Worm (Caenorhabditis elegans): ENCODE measurements around the gene sre-37.

sre-37 gene

DNA sequence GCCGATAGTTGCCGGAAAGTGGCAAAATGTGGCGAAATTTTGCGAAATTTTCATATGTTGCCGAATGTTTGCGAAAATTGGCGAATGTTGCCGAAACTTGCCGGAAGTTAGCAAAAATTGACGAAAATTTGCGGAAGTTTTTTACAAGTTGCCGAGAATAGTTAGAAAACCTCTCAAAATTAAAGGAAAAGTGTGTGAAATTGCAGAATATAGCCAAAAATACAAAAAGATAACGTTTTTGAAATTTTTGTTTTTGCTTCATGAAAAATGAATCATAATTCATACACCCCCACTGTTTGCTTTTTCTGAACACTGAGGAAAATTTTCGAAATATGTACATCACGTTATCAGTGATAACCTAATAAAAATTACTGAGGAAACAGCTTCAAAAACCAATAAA is 16.0 kb downstream of the sre-37 start:
- no peak for TF ChIP-seq lin-32 (GFP tag; optimal IDR thresholded peaks at IDR 0.05)

DNA sequence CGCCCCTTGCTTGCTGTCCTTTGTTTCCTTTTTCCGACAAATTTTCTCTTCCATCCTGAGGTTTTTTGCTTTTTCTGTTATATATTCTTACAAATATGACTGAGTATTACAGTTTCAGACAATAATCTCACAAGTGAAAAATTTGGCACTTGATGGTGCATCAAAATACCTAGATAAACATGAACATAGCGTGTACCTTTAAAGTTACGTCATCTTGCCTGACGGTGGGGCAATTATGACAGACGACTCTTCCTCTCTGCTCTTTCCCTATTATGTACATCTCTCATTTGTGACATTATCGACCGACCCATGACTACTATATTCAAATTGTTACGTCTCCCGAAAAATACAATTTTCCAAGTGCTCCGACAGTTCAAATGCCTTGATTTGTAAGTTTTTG is 17.0 kb downstream of the sre-37 start, which contains the start of gene fbxb-102:
TSS of gene fbxb-102 (plus strand) at position 301 of the 400 bp plus-strand sequence.
- TF ChIP-seq mls-2 (tag; optimal IDR thresholded peaks at IDR 0.05) (no peak), unc-120 (tag; optimal IDR thresholded peaks at IDR 0.05; ENCODE audit: poor library complexity, severe bottlenecking) (no peak), zip-8 (tag; optimal IDR thresholded peaks at IDR 0.05) (peak; percentile 44)

DNA sequence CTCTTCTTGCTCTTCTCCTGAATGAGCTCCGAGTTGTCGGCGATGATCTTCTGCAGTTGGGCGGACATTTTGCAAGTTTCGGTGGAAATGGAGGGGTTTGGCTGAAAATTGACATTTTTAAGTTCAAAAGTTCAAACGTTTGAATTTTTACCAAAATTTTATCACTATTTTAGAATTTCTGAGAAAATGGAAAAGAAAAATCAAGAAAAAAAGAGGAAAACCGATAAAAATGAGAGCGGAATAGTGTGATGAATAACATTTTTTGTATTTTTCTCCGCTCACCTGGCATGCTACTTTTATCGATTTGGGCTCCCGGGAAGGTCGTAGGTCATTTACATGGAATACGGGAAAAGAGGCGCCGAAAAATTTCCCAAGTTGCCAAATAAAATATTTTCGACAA is 19.4 kb downstream of the sre-37 start, which contains the start of gene F15A4.10:
TSS of gene F15A4.10 (minus strand) at position 101 of the 400 bp plus-strand sequence.
- TF ChIP-seq lin-32 (GFP tag; optimal IDR thresholded peaks at IDR 0.05), result no peak
- TF ChIP-seq ham-2 (GFP tag; optimal IDR thresholded peaks at IDR 0.05), result no peak
- TF ChIP-seq nhr-12 (tag; optimal IDR thresholded peaks at IDR 0.05), result no peak
- TF ChIP-seq cnd-1 (tag; optimal IDR thresholded peaks at IDR 0.05), result no peak

DNA sequence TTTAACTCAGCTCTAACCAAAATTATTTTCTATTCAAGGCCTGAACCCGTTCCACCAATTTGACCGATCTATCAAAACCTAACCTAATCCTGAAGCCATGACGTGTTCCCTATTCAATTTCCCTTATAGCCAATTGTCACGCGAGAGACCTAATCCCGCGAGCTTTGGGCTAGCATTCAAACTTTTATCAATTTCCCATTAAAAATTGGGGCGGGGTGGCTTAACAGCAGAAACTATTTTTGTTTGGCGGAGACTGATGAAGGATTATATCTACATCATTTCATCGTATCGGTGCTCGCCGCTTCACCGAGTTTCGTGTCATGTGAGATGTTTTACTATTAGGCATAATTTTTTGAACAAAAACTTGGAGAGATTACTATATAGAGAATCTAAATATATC is 23.2 kb downstream of the sre-37 start:
- no peak for TF ChIP-seq mls-2 (tag; optimal IDR thresholded peaks at IDR 0.05)
- TF ChIP-seq hlh-1 (tag; optimal IDR thresholded peaks at IDR 0.05), result no peak
- TF ChIP-seq bed-3 (GFP tag; optimal IDR thresholded peaks at IDR 0.05), result no peak
- TF ChIP-seq sem-2 (GFP tag; optimal IDR thresholded peaks at IDR 0.05), result no peak
- TF ChIP-seq ceh-39 (tag; optimal IDR thresholded peaks at IDR 0.05), result no peak
- no peak for TF ChIP-seq drap-1 (GFP tag; optimal IDR thresholded peaks at IDR 0.05)
- no peak for TF ChIP-seq elt-3 (tag; optimal IDR thresholded peaks at IDR 0.05)
- TF ChIP-seq ceh-83 (GFP tag; optimal IDR thresholded peaks at IDR 0.05), result no peak
- TF ChIP-seq ceh-43 (GFP tag; optimal IDR thresholded peaks at IDR 0.05), result no peak
- TF ChIP-seq nhr-12 (tag; optimal IDR thresholded peaks at IDR 0.05), result no peak
- TF ChIP-seq unc-120 (tag; optimal IDR thresholded peaks at IDR 0.05; ENCODE audit: poor library complexity, severe bottlenecking), result no peak
- TF ChIP-seq lin-13 (tag; optimal IDR thresholded peaks at IDR 0.05), result no peak
- TF ChIP-seq snpc-4 (tag; optimal IDR thresholded peaks at IDR 0.05), result no peak

DNA sequence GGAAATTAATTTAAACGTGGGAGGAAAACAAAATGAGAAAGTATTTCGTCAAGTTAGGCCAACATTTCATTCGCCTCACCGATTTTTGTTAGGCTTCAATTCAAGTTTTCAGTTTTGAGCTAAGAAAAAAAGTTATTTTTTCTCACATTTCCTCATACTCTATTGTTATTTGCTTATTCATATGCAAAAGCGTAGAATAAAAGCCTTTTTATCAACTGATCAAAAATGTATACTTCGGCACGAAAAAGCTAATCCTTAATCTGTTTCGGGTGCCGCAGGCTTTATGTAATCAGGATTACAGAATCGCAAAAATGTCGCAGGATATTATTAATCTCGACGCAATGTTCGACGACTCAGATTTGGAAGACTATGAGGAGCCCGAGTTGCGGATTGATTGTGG is 24.2 kb downstream of the sre-37 start, which contains the start of gene T21B4.15:
TSS of gene T21B4.15 (plus strand) at position 301 of the 400 bp plus-strand sequence.
- TF ChIP-seq drap-1 (GFP tag; optimal IDR thresholded peaks at IDR 0.05), result no peak
- no peak for TF ChIP-seq snpc-4 (tag; optimal IDR thresholded peaks at IDR 0.05)
- no peak for TF ChIP-seq sptf-1 (tag; optimal IDR thresholded peaks at IDR 0.05)
- no peak for TF ChIP-seq lin-32 (GFP tag; optimal IDR thresholded peaks at IDR 0.05)
- no peak for TF ChIP-seq cnd-1 (tag; optimal IDR thresholded peaks at IDR 0.05)
- no peak for TF ChIP-seq hlh-1 (tag; optimal IDR thresholded peaks at IDR 0.05)
- TF ChIP-seq M03D4.4 (tag; optimal IDR thresholded peaks at IDR 0.05), result no peak

DNA sequence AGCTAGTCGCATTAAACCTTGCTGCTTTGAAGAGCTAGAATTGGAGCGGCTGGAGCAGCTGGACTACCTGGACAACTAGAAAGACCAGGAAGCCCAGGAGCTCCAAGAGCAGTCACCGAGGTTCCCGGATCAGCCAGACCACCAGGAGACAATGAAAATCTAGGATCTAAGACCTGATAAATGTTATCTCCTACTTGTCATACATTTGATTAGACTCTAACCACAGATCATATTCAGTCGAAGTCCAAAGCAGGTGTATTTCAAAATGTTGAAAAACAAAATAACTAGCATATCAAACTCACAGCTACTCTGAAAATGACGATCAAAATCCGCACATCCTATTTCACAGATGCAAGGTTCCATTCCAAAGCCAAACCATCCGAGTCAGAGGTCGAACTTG is 26.3 kb downstream of the sre-37 start, which contains the start of gene srz-6:
TSS of gene srz-6 (plus strand) at position 301 of the 400 bp plus-strand sequence.
- no peak for TF ChIP-seq M03D4.4 (tag; optimal IDR thresholded peaks at IDR 0.05)
- no peak for TF ChIP-seq hlh-1 (tag; optimal IDR thresholded peaks at IDR 0.05)
- TF ChIP-seq ces-1 (GFP tag; optimal IDR thresholded peaks at IDR 0.05), result no peak
- TF ChIP-seq unc-120 (tag; optimal IDR thresholded peaks at IDR 0.05; ENCODE audit: poor library complexity, severe bottlenecking), result no peak
- no peak for TF ChIP-seq tbx-8 (GFP tag; optimal IDR thresholded peaks at IDR 0.05)
- TF ChIP-seq lsy-2 (tag; optimal IDR thresholded peaks at IDR 0.05), result no peak
- no peak for TF ChIP-seq mls-2 (tag; optimal IDR thresholded peaks at IDR 0.05)
- TF ChIP-seq ham-2 (GFP tag; optimal IDR thresholded peaks at IDR 0.05), result no peak
- no peak for TF ChIP-seq drap-1 (GFP tag; optimal IDR thresholded peaks at IDR 0.05)
- no peak for TF ChIP-seq lin-13 (tag; optimal IDR thresholded peaks at IDR 0.05)

DNA sequence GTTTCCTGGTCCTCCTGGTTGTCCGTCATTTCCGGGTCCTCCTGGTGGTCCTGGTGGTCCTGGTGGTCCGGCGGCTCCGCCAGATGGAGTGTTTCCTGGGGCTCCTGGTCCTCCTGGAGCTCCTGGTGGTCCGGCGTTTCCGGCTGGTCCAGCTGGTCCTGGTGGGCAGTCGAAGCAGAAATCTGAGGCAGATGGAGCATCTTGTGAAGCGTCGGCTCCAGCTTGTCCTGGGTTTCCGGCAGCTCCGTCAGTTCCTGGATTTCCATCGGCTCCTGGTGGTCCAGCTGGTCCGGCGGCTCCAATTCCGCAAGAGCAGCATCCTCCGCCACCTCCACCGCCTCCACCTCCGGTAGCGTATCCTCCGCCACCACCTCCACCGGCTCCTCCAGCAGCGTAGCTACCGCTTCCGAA is 28.4 kb downstream of the sre-37 start:
- TF ChIP-seq nhr-2 (tag; optimal IDR thresholded peaks at IDR 0.05), result no peak

DNA sequence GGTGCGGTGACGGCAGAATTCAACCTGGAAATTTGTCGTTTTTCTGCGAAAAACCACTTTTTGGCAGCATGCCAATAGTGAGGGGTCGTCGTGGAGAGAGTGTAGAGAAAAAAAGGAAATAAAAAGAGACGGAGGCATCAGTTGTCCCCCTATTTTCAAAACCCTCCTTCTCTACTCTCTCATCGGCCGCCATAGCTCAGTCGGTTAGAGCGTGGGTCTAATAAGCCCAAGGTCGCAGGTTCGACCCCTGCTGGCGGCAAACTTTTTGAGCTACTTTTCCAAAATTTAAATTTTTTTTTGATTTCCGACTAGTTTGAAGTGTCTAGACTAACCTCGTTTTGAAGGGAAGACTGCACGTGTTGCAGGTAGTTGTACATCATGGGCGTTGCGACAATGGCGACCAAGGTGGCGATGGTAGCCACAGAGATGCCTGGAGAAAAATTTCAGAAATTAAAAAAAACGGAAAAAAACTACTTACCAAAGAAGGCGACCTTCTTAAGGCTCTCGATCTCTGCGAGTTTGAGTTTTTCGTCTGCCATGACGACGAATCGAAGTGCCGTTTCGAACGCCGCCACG is 29.0 kb downstream of the sre-37 start, which contains the start of gene col-85:
TSS of gene col-85 (minus strand) at position 540 of the 576 bp plus-strand sequence.
- TF ChIP-seq snpc-4 (tag; optimal IDR thresholded peaks at IDR 0.05) (no peak), tbx-8 (GFP tag; optimal IDR thresholded peaks at IDR 0.05) (peak; percentile 91), ceh-83 (GFP tag; optimal IDR thresholded peaks at IDR 0.05) (peak; percentile 96), lin-13 (tag; optimal IDR thresholded peaks at IDR 0.05) (peak; percentile 15), mab-5 (tag; optimal IDR thresholded peaks at IDR 0.05) (peak; percentile 49), hlh-1 (tag; optimal IDR thresholded peaks at IDR 0.05) (no peak), ztf-11 (tag; optimal IDR thresholded peaks at IDR 0.05) (peak; percentile 40), unc-39 (tag; optimal IDR thresholded peaks at IDR 0.05) (peak; percentile 50), elt-1 (tag; optimal IDR thresholded peaks at IDR 0.05; ENCODE audit: borderline replicate concordance, insufficient read depth) (peak; percentile 10), unc-62 (GFP tag; optimal IDR thresholded peaks at IDR 0.05) (peak; percentile 23), ham-2 (GFP tag; optimal IDR thresholded peaks at IDR 0.05) (peak; percentile 94), nhr-12 (tag; optimal IDR thresholded peaks at IDR 0.05) (peak; percentile 38), drap-1 (GFP tag; optimal IDR thresholded peaks at IDR 0.05) (peak; percentile 94), ceh-39 (tag; optimal IDR thresholded peaks at IDR 0.05) (peak; percentile 1), pha-4 (tag; optimal IDR thresholded peaks at IDR 0.05) (peak; percentile 18), M03D4.4 (tag; optimal IDR thresholded peaks at IDR 0.05) (peak; percentile 95), mls-2 (tag; optimal IDR thresholded peaks at IDR 0.05) (peak; percentile 98), cnd-1 (tag; optimal IDR thresholded peaks at IDR 0.05) (peak; percentile 89), lin-32 (GFP tag; optimal IDR thresholded peaks at IDR 0.05) (peak; percentile 91), unc-120 (tag; optimal IDR thresholded peaks at IDR 0.05; ENCODE audit: poor library complexity, severe bottlenecking) (peak; percentile 94), zip-8 (tag; optimal IDR thresholded peaks at IDR 0.05) (no peak), blmp-1 (tag; optimal IDR thresholded peaks at IDR 0.05) (no peak), flh-1 (GFP tag; optimal IDR thresholded peaks at IDR 0.05) (peak; percentile 92)

Data from whole organism, mixed stage, embryonic.